Worm (Caenorhabditis elegans) whole organism, mixed stage, embryonic: Measurements from ENCODE around the gene R05D3.8.

Experiments used
- M03D4.4 ChIP-seq: sonication (generic microtip); optimal IDR thresholded peaks from 2 replicates; lab custom pipeline; 2017; ENCODE audit warnings: mild to moderate bottlenecking, missing genetic modification characterization, missing compliant biosample characterization
- bed-3 ChIP-seq: fragments of 200-800 bp; sonication (Bioruptor generic); optimal IDR thresholded peaks from 3 replicates; lab custom pipeline; 2018; ENCODE audit warnings: mild to moderate bottlenecking, missing genetic modification characterization, moderate library complexity, missing compliant biosample characterization
- blmp-1 ChIP-seq: fragments of 150-350 bp; optimal IDR thresholded peaks from 2 replicates; lab custom pipeline; 2014; ENCODE audit warnings: missing biosample characterization, missing genetic modification characterization
- ceh-39 ChIP-seq: fragments of 150-350 bp; optimal IDR thresholded peaks from 2 replicates; lab custom pipeline; 2014; ENCODE audit warnings: missing biosample characterization, missing genetic modification characterization
- ceh-43 ChIP-seq: fragments of 200-800 bp; sonication (Bioruptor generic); optimal IDR thresholded peaks from 2 replicates; lab custom pipeline; 2018; ENCODE audit warnings: mild to moderate bottlenecking, missing genetic modification characterization, moderate library complexity, missing compliant biosample characterization
- ceh-83 ChIP-seq: fragments of 200-800 bp; sonication (Bioruptor generic); optimal IDR thresholded peaks from 2 replicates; lab custom pipeline; 2018; ENCODE audit warnings: mild to moderate bottlenecking, missing genetic modification characterization, missing compliant biosample characterization
- cnd-1 ChIP-seq: fragments of 200-800 bp; sonication (Bioruptor generic); optimal IDR thresholded peaks from 2 replicates; lab custom pipeline; 2018; ENCODE audit warnings: mild to moderate bottlenecking, missing genetic modification characterization, missing compliant biosample characterization
- drap-1 ChIP-seq: fragments of 200-800 bp; sonication (Bioruptor generic); optimal IDR thresholded peaks from 3 replicates; lab custom pipeline; 2018; ENCODE audit warnings: mild to moderate bottlenecking, missing genetic modification characterization, missing compliant biosample characterization
- elt-1 ChIP-seq: sonication (generic microtip); optimal IDR thresholded peaks from 2 replicates; lab custom pipeline; 2017; ENCODE audit warnings: missing genetic modification characterization, mild to moderate bottlenecking, missing compliant biosample characterization, antibody characterized with exemption, moderate library complexity, borderline replicate concordance; ENCODE audit not compliant: insufficient read depth
- elt-3 ChIP-seq: fragments of 150-350 bp; optimal IDR thresholded peaks from 2 replicates; lab custom pipeline; 2014; ENCODE audit warnings: missing biosample characterization, missing genetic modification characterization
- flh-1 ChIP-seq: fragments of 200-800 bp; sonication (Bioruptor generic); optimal IDR thresholded peaks from 2 replicates; lab custom pipeline; 2018; ENCODE audit warnings: mild to moderate bottlenecking, missing genetic modification characterization, moderate library complexity, missing compliant biosample characterization
- ham-2 ChIP-seq: fragments of 200-800 bp; sonication (Bioruptor generic); optimal IDR thresholded peaks from 2 replicates; lab custom pipeline; 2018; ENCODE audit warnings: mild to moderate bottlenecking, missing genetic modification characterization, missing compliant biosample characterization
- hlh-1 ChIP-seq: fragments of 150-350 bp; optimal IDR thresholded peaks from 2 replicates; lab custom pipeline; 2014; ENCODE audit warnings: missing biosample characterization, missing genetic modification reagents, missing genetic modification characterization
- lin-13 ChIP-seq: fragments of 150-350 bp; optimal IDR thresholded peaks from 2 replicates; lab custom pipeline; 2014; ENCODE audit warnings: missing biosample characterization, missing genetic modification characterization
- lin-32 ChIP-seq: fragments of 200-800 bp; sonication (Bioruptor generic); optimal IDR thresholded peaks from 2 replicates; lab custom pipeline; 2018; ENCODE audit warnings: mild to moderate bottlenecking, missing genetic modification characterization, missing compliant biosample characterization
- lsy-2 ChIP-seq: fragments of 150-350 bp; optimal IDR thresholded peaks from 2 replicates; lab custom pipeline; 2014; ENCODE audit warnings: missing biosample characterization, missing genetic modification characterization
- mep-1 ChIP-seq: fragments of 150-350 bp; optimal IDR thresholded peaks from 2 replicates; lab custom pipeline; 2017; ENCODE audit warnings: missing biosample characterization, missing genetic modification reagents, missing genetic modification characterization, inconsistent platforms
- mls-2 ChIP-seq: sonication (generic microtip); optimal IDR thresholded peaks from 2 replicates; lab custom pipeline; 2016; ENCODE audit warnings: mild to moderate bottlenecking, missing genetic modification characterization, moderate library complexity, missing compliant biosample characterization
- nhr-12 ChIP-seq: fragments of 150-350 bp; optimal IDR thresholded peaks from 2 replicates; lab custom pipeline; 2014; ENCODE audit warnings: missing biosample characterization, missing genetic modification characterization
- nhr-2 ChIP-seq: fragments of 150-350 bp; optimal IDR thresholded peaks from 2 replicates; lab custom pipeline; 2014; ENCODE audit warnings: missing biosample characterization, missing genetic modification characterization
- nhr-237 ChIP-seq: fragments of 150-350 bp; optimal IDR thresholded peaks from 2 replicates; lab custom pipeline; 2014; ENCODE audit warnings: missing biosample characterization, missing genetic modification characterization
- nhr-28 ChIP-seq: fragments of 150-350 bp; optimal IDR thresholded peaks from 2 replicates; lab custom pipeline; 2014; ENCODE audit warnings: missing biosample characterization, missing genetic modification characterization
- pha-4 ChIP-seq: fragments of 150-350 bp; optimal IDR thresholded peaks from 2 replicates; lab custom pipeline; 2018; ENCODE audit warnings: missing biosample characterization, missing genetic modification reagents, missing genetic modification characterization
- sem-2 ChIP-seq: fragments of 200-800 bp; sonication (Bioruptor generic); optimal IDR thresholded peaks from 2 replicates; lab custom pipeline; 2018; ENCODE audit warnings: mild to moderate bottlenecking, missing genetic modification characterization, missing compliant biosample characterization
- snpc-4 ChIP-seq: fragments of 150-350 bp; optimal IDR thresholded peaks from 2 replicates; lab custom pipeline; 2014; ENCODE audit warnings: missing biosample characterization, missing genetic modification characterization
- sptf-1 ChIP-seq: sonication (generic microtip); optimal IDR thresholded peaks from 2 replicates; lab custom pipeline; 2017; ENCODE audit warnings: mild to moderate bottlenecking, missing genetic modification characterization, moderate library complexity, missing compliant biosample characterization
- tbx-8 ChIP-seq: fragments of 200-800 bp; sonication (Bioruptor generic); optimal IDR thresholded peaks from 2 replicates; lab custom pipeline; 2018; ENCODE audit warnings: mild to moderate bottlenecking, missing genetic modification characterization, moderate library complexity, missing compliant biosample characterization
- unc-120 ChIP-seq: sonication (generic microtip); optimal IDR thresholded peaks from 2 replicates; lab custom pipeline; 2017; ENCODE audit warnings: missing genetic modification characterization, missing compliant biosample characterization; ENCODE audit not compliant: poor library complexity, severe bottlenecking
- unc-39 ChIP-seq: fragments of 150-350 bp; optimal IDR thresholded peaks from 2 replicates; lab custom pipeline; 2014; ENCODE audit warnings: missing biosample characterization, missing genetic modification characterization
- unc-62 ChIP-seq: fragments of 150-350 bp; optimal IDR thresholded peaks from 2 replicates; lab custom pipeline; 2014; ENCODE audit warnings: missing biosample characterization, missing genetic modification reagents, missing genetic modification characterization
- zip-8 ChIP-seq: fragments of 150-350 bp; optimal IDR thresholded peaks from 2 replicates; lab custom pipeline; 2014; ENCODE audit warnings: missing biosample characterization, missing genetic modification characterization
- ztf-11 ChIP-seq: fragments of 150-350 bp; optimal IDR thresholded peaks from 2 replicates; lab custom pipeline; 2014; ENCODE audit warnings: missing biosample characterization, missing genetic modification characterization

The R05D3.8 gene

ce11 chrIII:8371595-8372305 is 13.6 kb upstream of the R05D3.8 start, which contains the start of gene lmbr-1:
lmbr-1 (plus strand) TSS chrIII:8372255.
- TF ChIP-seq hlh-1 (tag; lab: Kevin White, UChicago), result no peak
- no peak for TF ChIP-seq zip-8
- no peak for TF ChIP-seq pha-4
- TF ChIP-seq nhr-237 (tag; lab: Kevin White, UChicago), result no peak
- TF ChIP-seq blmp-1 (tag; lab: Kevin White, UChicago), result no peak
- TF ChIP-seq cnd-1 (tag; lab: Kevin White, UChicago), result no peak
- no peak for TF ChIP-seq lin-32 (GFP tag; lab: Kevin White, UChicago)
- TF ChIP-seq flh-1, result no peak
- no peak for TF ChIP-seq lin-13 (tag; lab: Kevin White, UChicago)
- TF ChIP-seq ceh-83, result no peak
- no peak for TF ChIP-seq sem-2 (GFP tag; lab: Kevin White, UChicago)
- TF ChIP-seq M03D4.4, result no peak
- TF ChIP-seq tbx-8, result no peak
- no peak for TF ChIP-seq ham-2 (GFP tag; lab: Kevin White, UChicago)
- TF ChIP-seq lsy-2 (tag; lab: Kevin White, UChicago), result no peak

ce11 chrIII:8370846-8371257 is 12.7 kb upstream of the R05D3.8 start:
- no peak for TF ChIP-seq ham-2 (GFP tag; lab: Kevin White, UChicago)
- no peak for TF ChIP-seq ztf-11 (tag; lab: Kevin White, UChicago)
- TF ChIP-seq tbx-8, result no peak
- no peak for TF ChIP-seq M03D4.4
- TF ChIP-seq bed-3, result no peak
- no peak for TF ChIP-seq snpc-4 (tag; lab: Kevin White, UChicago)
- no peak for TF ChIP-seq unc-62 (GFP tag; lab: Kevin White, UChicago)

- no peak for TF ChIP-seq mep-1
- no peak for TF ChIP-seq drap-1
- no peak for TF ChIP-seq mls-2 (tag; lab: Kevin White, UChicago)
- TF ChIP-seq pha-4, result no peak
- no peak for TF ChIP-seq lsy-2 (tag; lab: Kevin White, UChicago)
- TF ChIP-seq lin-13 (tag; lab: Kevin White, UChicago), result no peak
- no peak for TF ChIP-seq blmp-1 (tag; lab: Kevin White, UChicago)
- TF ChIP-seq M03D4.4, result no peak
- TF ChIP-seq nhr-12 (tag; lab: Kevin White, UChicago), result no peak
- no peak for TF ChIP-seq unc-62 (GFP tag; lab: Kevin White, UChicago)
- no peak for TF ChIP-seq nhr-237 (tag; lab: Kevin White, UChicago)
- TF ChIP-seq snpc-4 (tag; lab: Kevin White, UChicago), result no peak
- TF ChIP-seq ceh-39 (tag; lab: Kevin White, UChicago), result no peak
- TF ChIP-seq sem-2 (GFP tag; lab: Kevin White, UChicago), result no peak
- no peak for TF ChIP-seq tbx-8
- TF ChIP-seq cnd-1 (tag; lab: Kevin White, UChicago), result no peak
Measured at ce11 chrIII:8370188-8370587, 12.1 kb upstream of the R05D3.8 start.

- no peak for TF ChIP-seq lsy-2 (tag; lab: Kevin White, UChicago)
- no peak for TF ChIP-seq ceh-43
- no peak for TF ChIP-seq sptf-1 (tag; lab: Kevin White, UChicago)
- TF ChIP-seq unc-39 (tag; lab: Kevin White, UChicago), result no peak
- TF ChIP-seq pha-4, result no peak
- no peak for TF ChIP-seq cnd-1 (tag; lab: Kevin White, UChicago)
- TF ChIP-seq zip-8, result peak; percentile 92
- TF ChIP-seq nhr-12 (tag; lab: Kevin White, UChicago), result no peak
Measured at ce11 chrIII:8369172-8369571, 11.0 kb upstream of the R05D3.8 start.

- TF ChIP-seq snpc-4 (tag; lab: Kevin White, UChicago), result no peak
- no peak for TF ChIP-seq nhr-237 (tag; lab: Kevin White, UChicago)
- no peak for TF ChIP-seq nhr-12 (tag; lab: Kevin White, UChicago)
- no peak for TF ChIP-seq blmp-1 (tag; lab: Kevin White, UChicago)
- TF ChIP-seq lin-13 (tag; lab: Kevin White, UChicago), result no peak
- TF ChIP-seq nhr-28 (tag; lab: Kevin White, UChicago), result no peak
- no peak for TF ChIP-seq ceh-83
- TF ChIP-seq elt-1, result no peak
- no peak for TF ChIP-seq unc-120 (tag; lab: Kevin White, UChicago)
- TF ChIP-seq sem-2 (GFP tag; lab: Kevin White, UChicago), result no peak
- no peak for TF ChIP-seq nhr-2 (tag; lab: Kevin White, UChicago)
- TF ChIP-seq mls-2 (tag; lab: Kevin White, UChicago), result no peak
- no peak for TF ChIP-seq hlh-1 (tag; lab: Kevin White, UChicago)
- TF ChIP-seq mep-1, result no peak
- no peak for TF ChIP-seq ztf-11 (tag; lab: Kevin White, UChicago)
- TF ChIP-seq elt-3 (tag; lab: Kevin White, UChicago), result no peak
- TF ChIP-seq ceh-43, result no peak
- TF ChIP-seq flh-1, result no peak
- TF ChIP-seq zip-8, result no peak
- no peak for TF ChIP-seq cnd-1 (tag; lab: Kevin White, UChicago)
Measured at ce11 chrIII:8368619-8369018, 10.5 kb upstream of the R05D3.8 start, which contains the start of gene R05D3.9. R05D3.9 (minus strand) TSS chrIII:8368719.
